Fruit fly (Drosophila melanogaster) whole organism, prepupa: Measurements from ENCODE around the gene HP5.

Experiments used
- Blimp-1 ChIP-seq: fragments of 200-800 bp; sonication (Bioruptor generic); optimal IDR thresholded peaks from 3 replicates; lab custom pipeline; 2017; ENCODE audit warnings: missing biosample characterization, missing genetic modification characterization, mild to moderate bottlenecking, moderate library complexity, missing genetic modification reagents
- CG10631 ChIP-seq: fragments of 200-800 bp; sonication (Bioruptor generic); optimal IDR thresholded peaks from 2 replicates; lab custom pipeline; 2016; ENCODE audit warnings: missing biosample characterization, missing genetic modification characterization
- CG11294 ChIP-seq: fragments of 200-800 bp; sonication (Bioruptor generic); IDR thresholded peaks from 2 replicates; pipeline ENCODE4 v1.3.6; 2022; ENCODE audit warnings: missing biosample characterization, missing genetic modification characterization
- CG11902 ChIP-seq: fragments of 200-800 bp; sonication (Bioruptor generic); optimal IDR thresholded peaks from 3 replicates; lab custom pipeline; 2016; ENCODE audit warnings: missing biosample characterization, missing genetic modification characterization
- CG15336 ChIP-seq: fragments of 200-800 bp; sonication (Bioruptor generic); IDR thresholded peaks from 2 replicates; pipeline ENCODE4 v1.3.6; 2022; ENCODE audit warnings: missing biosample characterization, missing genetic modification characterization
- CG1621 ChIP-seq: fragments of 200-800 bp; sonication (Bioruptor generic); optimal IDR thresholded peaks from 3 replicates; lab custom pipeline; 2018; ENCODE audit warnings: missing biosample characterization, mild to moderate bottlenecking, missing genetic modification characterization
- CG32006 ChIP-seq: fragments of 200-800 bp; sonication (Bioruptor generic); optimal IDR thresholded peaks from 3 replicates; lab custom pipeline; 2017; ENCODE audit warnings: missing biosample characterization, mild to moderate bottlenecking, missing genetic modification characterization
- CG34406 ChIP-seq: fragments of 200-800 bp; sonication (Bioruptor generic); optimal IDR thresholded peaks from 3 replicates; lab custom pipeline; 2016; ENCODE audit warnings: missing biosample characterization, missing genetic modification characterization
- CG3919 ChIP-seq: fragments of 200-800 bp; sonication (Bioruptor generic); optimal IDR thresholded peaks from 3 replicates; lab custom pipeline; 2016; ENCODE audit warnings: missing biosample characterization, missing genetic modification characterization
- CG4318 ChIP-seq: fragments of 200-800 bp; sonication (Bioruptor generic); optimal IDR thresholded peaks from 3 replicates; lab custom pipeline; 2017; ENCODE audit warnings: missing biosample characterization, mild to moderate bottlenecking, missing genetic modification characterization
- CG6163 ChIP-seq: fragments of 200-800 bp; sonication (Bioruptor generic); IDR thresholded peaks from 3 replicates; pipeline ENCODE4 v1.3.6; 2022; ENCODE audit warnings: missing biosample characterization, missing genetic modification characterization
- CG6276 ChIP-seq: fragments of 200-800 bp; sonication (Bioruptor generic); optimal IDR thresholded peaks from 2 replicates; lab custom pipeline; 2017; ENCODE audit warnings: missing biosample characterization, mild to moderate bottlenecking, missing genetic modification characterization
- CG6792 ChIP-seq: fragments of 200-800 bp; sonication (Bioruptor generic); optimal IDR thresholded peaks from 3 replicates; lab custom pipeline; 2016; ENCODE audit warnings: missing biosample characterization, missing genetic modification characterization
- CG6854 ChIP-seq: fragments of 200-800 bp; sonication (Bioruptor generic); optimal IDR thresholded peaks from 2 replicates; lab custom pipeline; 2017; ENCODE audit warnings: missing biosample characterization, mild to moderate bottlenecking, missing genetic modification characterization
- CG7368 ChIP-seq: fragments of 200-800 bp; sonication (Bioruptor generic); optimal IDR thresholded peaks from 3 replicates; lab custom pipeline; 2016; ENCODE audit warnings: missing biosample characterization, missing genetic modification characterization
- CG8119 ChIP-seq: fragments of 200-800 bp; sonication (Bioruptor generic); IDR thresholded peaks from 3 replicates; pipeline ENCODE4 v1.3.6; 2022; ENCODE audit warnings: missing biosample characterization, missing genetic modification characterization
- CG8319 ChIP-seq: fragments of 200-800 bp; sonication (Bioruptor generic); optimal IDR thresholded peaks from 3 replicates; lab custom pipeline; 2016; ENCODE audit warnings: missing biosample characterization, missing genetic modification characterization
- CG8632 ChIP-seq: fragments of 200-800 bp; sonication (Bioruptor generic); optimal IDR thresholded peaks from 3 replicates; lab custom pipeline; 2016; ENCODE audit warnings: missing biosample characterization, missing genetic modification characterization
- CG9139 ChIP-seq: fragments of 200-800 bp; sonication (Bioruptor generic); optimal IDR thresholded peaks from 3 replicates; lab custom pipeline; 2017; ENCODE audit warnings: missing biosample characterization, mild to moderate bottlenecking, missing genetic modification characterization
- Eip78C ChIP-seq: fragments of 200-800 bp; sonication (Bioruptor generic); peaks from one replicate; lab custom pipeline; 2016; ENCODE audit warnings: missing biosample characterization, missing genetic modification characterization
- Ets21C ChIP-seq: fragments of 200-800 bp; sonication (Bioruptor generic); optimal IDR thresholded peaks from 3 replicates; lab custom pipeline; 2016; ENCODE audit warnings: missing biosample characterization, missing genetic modification characterization
- Ets96B ChIP-seq: fragments of 200-800 bp; optimal IDR thresholded peaks from 2 replicates; lab custom pipeline; 2019; ENCODE audit warnings: missing biosample characterization, mild to moderate bottlenecking, missing genetic modification characterization, moderate library complexity
- Gug ChIP-seq: fragments of 200-800 bp; sonication (Bioruptor generic); IDR thresholded peaks from 2 replicates; pipeline ENCODE4 v1.3.6; 2022; ENCODE audit warnings: missing biosample characterization, missing genetic modification characterization
- Hr38 ChIP-seq: sonication (Bioruptor generic); optimal IDR thresholded peaks from 2 replicates; lab custom pipeline; 2016; ENCODE audit warnings: missing biosample characterization, missing genetic modification characterization
- Hr39 ChIP-seq: fragments of 200-800 bp; sonication (Bioruptor generic); optimal IDR thresholded peaks from 2 replicates; lab custom pipeline; 2016; ENCODE audit warnings: missing biosample characterization, missing genetic modification characterization
- Hr4 ChIP-seq: fragments of 200-800 bp; sonication (Bioruptor generic); optimal IDR thresholded peaks from 3 replicates; lab custom pipeline; 2016; ENCODE audit warnings: missing biosample characterization, missing genetic modification characterization
- Lpt ChIP-seq: fragments of 200-800 bp; sonication (Bioruptor generic); optimal IDR thresholded peaks from 3 replicates; lab custom pipeline; 2016; ENCODE audit warnings: missing biosample characterization, missing genetic modification characterization
- Met ChIP-seq: fragments of 200-800 bp; sonication (Bioruptor generic); optimal IDR thresholded peaks from 3 replicates; lab custom pipeline; 2016; ENCODE audit warnings: missing biosample characterization, missing genetic modification characterization
- OdsH ChIP-seq: fragments of 200-800 bp; sonication (Bioruptor generic); optimal IDR thresholded peaks from 3 replicates; lab custom pipeline; 2016; ENCODE audit warnings: missing biosample characterization, missing genetic modification characterization
- Smox ChIP-seq: fragments of 200-800 bp; sonication (Bioruptor generic); optimal IDR thresholded peaks from 3 replicates; lab custom pipeline; 2016; ENCODE audit warnings: missing biosample characterization, missing genetic modification characterization
- Sox15 ChIP-seq: fragments of 200-800 bp; sonication (Bioruptor generic); optimal IDR thresholded peaks from 3 replicates; lab custom pipeline; 2016; ENCODE audit warnings: missing biosample characterization, missing genetic modification characterization
- achi ChIP-seq: fragments of 200-800 bp; sonication (Bioruptor generic); optimal IDR thresholded peaks from 3 replicates; lab custom pipeline; 2016; ENCODE audit warnings: missing biosample characterization, missing genetic modification characterization
- acj6 ChIP-seq: fragments of 200-800 bp; sonication (Bioruptor generic); optimal IDR thresholded peaks from 3 replicates; lab custom pipeline; 2016; ENCODE audit warnings: missing biosample characterization, missing genetic modification characterization
- cyc ChIP-seq: fragments of 200-800 bp; sonication (Bioruptor generic); optimal IDR thresholded peaks from 3 replicates; lab custom pipeline; 2016; ENCODE audit warnings: missing biosample characterization, missing genetic modification characterization
- dac ChIP-seq: fragments of 200-800 bp; sonication (Bioruptor generic); optimal IDR thresholded peaks from 2 replicates; lab custom pipeline; 2017; ENCODE audit warnings: missing biosample characterization, mild to moderate bottlenecking, missing genetic modification characterization
- eg ChIP-seq: fragments of 200-800 bp; sonication (Bioruptor generic); IDR thresholded peaks from 3 replicates; pipeline ENCODE4 v1.3.6; 2022; ENCODE audit warnings: missing biosample characterization, missing genetic modification characterization
- esn ChIP-seq: fragments of 200-800 bp; sonication (Bioruptor generic); optimal IDR thresholded peaks from 2 replicates; lab custom pipeline; 2016; ENCODE audit warnings: missing biosample characterization, mild to moderate bottlenecking, missing genetic modification characterization, moderate library complexity
- fkh ChIP-seq: fragments of 200-800 bp; sonication (Bioruptor generic); optimal IDR thresholded peaks from 3 replicates; lab custom pipeline; 2017; ENCODE audit warnings: missing biosample characterization, mild to moderate bottlenecking, missing genetic modification characterization, moderate library complexity
- lz ChIP-seq: fragments of 200-800 bp; sonication (Bioruptor generic); optimal IDR thresholded peaks from 3 replicates; lab custom pipeline; 2016; ENCODE audit warnings: missing biosample characterization, missing genetic modification characterization
- net ChIP-seq: fragments of 200-800 bp; sonication (Bioruptor generic); optimal IDR thresholded peaks from 3 replicates; lab custom pipeline; 2016; ENCODE audit warnings: missing biosample characterization, missing genetic modification characterization
- pdm3 ChIP-seq: fragments of 200-800 bp; sonication (Bioruptor generic); optimal IDR thresholded peaks from 3 replicates; lab custom pipeline; 2016; ENCODE audit warnings: missing biosample characterization, missing genetic modification characterization
- salr ChIP-seq, 2 experiments: fragments of 200-800 bp; sonication (Bioruptor generic); optimal IDR thresholded peaks; 3 replicates each; lab custom pipeline; 2016 to 2018; ENCODE audit warnings: missing biosample characterization in 2 of 2, missing genetic modification characterization in 2 of 2, mild to moderate bottlenecking in 1 of 2
- spab ChIP-seq: fragments of 200-800 bp; sonication (Bioruptor generic); optimal IDR thresholded peaks from 2 replicates; lab custom pipeline; 2017; ENCODE audit warnings: missing biosample characterization, mild to moderate bottlenecking, missing genetic modification characterization, missing genetic modification reagents
- svp ChIP-seq: fragments of 200-800 bp; sonication (Bioruptor generic); peaks from one replicate; lab custom pipeline; 2016; ENCODE audit warnings: missing biosample characterization, missing genetic modification characterization
- topi ChIP-seq: fragments of 200-800 bp; sonication (Bioruptor generic); optimal IDR thresholded peaks from 3 replicates; lab custom pipeline; 2016; ENCODE audit warnings: missing biosample characterization, missing genetic modification characterization
- vri ChIP-seq: fragments of 200-800 bp; sonication (Bioruptor generic); optimal IDR thresholded peaks from 3 replicates; lab custom pipeline; 2016; ENCODE audit warnings: missing biosample characterization, mild to moderate bottlenecking, missing genetic modification characterization

The HP5 gene

DNA sequence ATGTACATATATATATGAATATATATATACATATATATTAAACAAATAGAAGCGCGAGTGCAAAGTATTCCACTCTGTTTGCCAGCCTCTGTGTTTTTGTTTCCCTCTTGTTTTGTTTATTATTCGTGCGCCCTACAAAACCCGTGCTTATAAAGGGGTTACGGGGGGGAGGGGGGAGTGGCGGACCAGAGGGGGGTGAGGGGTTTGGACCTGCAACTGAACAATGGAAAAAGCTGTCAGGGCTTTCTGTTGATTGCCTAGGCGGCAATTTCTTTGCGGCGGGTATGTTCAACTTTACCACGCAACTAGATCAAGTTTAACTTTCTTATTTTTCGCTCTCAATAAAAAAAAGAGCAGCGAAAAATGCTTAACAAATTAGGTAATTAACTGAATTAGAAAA, 15.3 kb upstream of the HP5 start:
- TF ChIP-seq topi (no peak), dac (GFP tag; lab: Kevin White, UChicago) (no peak), CG3919 (no peak), CG6276 (GFP tag; lab: Kevin White, UChicago) (no peak), fkh (peak; percentile 85)
- TF ChIP-seq, all 60 proteins: peak for 1

DNA sequence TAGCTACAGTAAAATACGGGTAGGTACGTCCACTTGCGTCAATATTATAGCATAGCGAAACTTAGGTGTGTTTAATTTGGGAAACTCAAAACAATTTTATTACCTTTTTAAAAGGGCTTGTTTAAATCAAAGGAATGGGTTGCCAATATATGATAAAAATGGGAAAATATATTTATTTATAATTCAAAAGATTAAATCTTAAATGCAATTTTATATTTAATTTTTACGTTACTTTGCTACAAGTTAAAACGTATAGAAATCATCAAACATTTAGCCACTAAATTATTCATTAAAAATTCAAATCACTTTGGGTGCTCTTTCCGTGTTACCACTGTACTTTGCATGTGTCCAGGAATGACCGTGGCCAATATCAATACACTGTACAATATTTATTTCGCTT, 13.6 kb upstream of the HP5 start:
- 0 out of 2 replicates have a peak, but pooled peaks have one; percentile 15 for TF ChIP-seq CG15336 (GFP tag; lab: Robert Waterston, UW)
- TF ChIP-seq eg (GFP tag; lab: Robert Waterston, UW) = no peak
- no peak for TF ChIP-seq Gug
- TF ChIP-seq achi (GFP tag; lab: Kevin White, UChicago) = no peak
- no peak for TF ChIP-seq net (GFP tag; lab: Kevin White, UChicago)
- TF ChIP-seq Lpt (GFP tag; lab: Kevin White, UChicago) = no peak
- TF ChIP-seq CG1621 = no peak
- peak; percentile 50 for TF ChIP-seq svp
- no peak for TF ChIP-seq Ets96B (tag; lab: Kevin White, UChicago)
- no peak for TF ChIP-seq Hr39
- peak; percentile 5 for TF ChIP-seq acj6
- peak; percentile 9 for TF ChIP-seq Smox (GFP tag; lab: Kevin White, UChicago)
- no peak for TF ChIP-seq CG8319 (GFP tag; lab: Kevin White, UChicago)
- peak; percentile 71 for TF ChIP-seq Eip78C (GFP tag; lab: Kevin White, UChicago)
- no peak for TF ChIP-seq Sox15 (GFP tag; lab: Kevin White, UChicago)
- TF ChIP-seq CG4318 = no peak
- TF ChIP-seq CG9139 (GFP tag; lab: Kevin White, UChicago) = no peak
- no peak for TF ChIP-seq CG6792 (GFP tag; lab: Kevin White, UChicago)
- no peak for TF ChIP-seq CG6854
- peak; percentile 44 for TF ChIP-seq CG8632
- TF ChIP-seq CG10631 = no peak
- peak; percentile 33 for TF ChIP-seq Met
- no peak for TF ChIP-seq spab (GFP tag; lab: Kevin White, UChicago)
- peak; percentile 29 for TF ChIP-seq esn (GFP tag; lab: Kevin White, UChicago)
- TF ChIP-seq, all 60 proteins: peak for 8

DNA sequence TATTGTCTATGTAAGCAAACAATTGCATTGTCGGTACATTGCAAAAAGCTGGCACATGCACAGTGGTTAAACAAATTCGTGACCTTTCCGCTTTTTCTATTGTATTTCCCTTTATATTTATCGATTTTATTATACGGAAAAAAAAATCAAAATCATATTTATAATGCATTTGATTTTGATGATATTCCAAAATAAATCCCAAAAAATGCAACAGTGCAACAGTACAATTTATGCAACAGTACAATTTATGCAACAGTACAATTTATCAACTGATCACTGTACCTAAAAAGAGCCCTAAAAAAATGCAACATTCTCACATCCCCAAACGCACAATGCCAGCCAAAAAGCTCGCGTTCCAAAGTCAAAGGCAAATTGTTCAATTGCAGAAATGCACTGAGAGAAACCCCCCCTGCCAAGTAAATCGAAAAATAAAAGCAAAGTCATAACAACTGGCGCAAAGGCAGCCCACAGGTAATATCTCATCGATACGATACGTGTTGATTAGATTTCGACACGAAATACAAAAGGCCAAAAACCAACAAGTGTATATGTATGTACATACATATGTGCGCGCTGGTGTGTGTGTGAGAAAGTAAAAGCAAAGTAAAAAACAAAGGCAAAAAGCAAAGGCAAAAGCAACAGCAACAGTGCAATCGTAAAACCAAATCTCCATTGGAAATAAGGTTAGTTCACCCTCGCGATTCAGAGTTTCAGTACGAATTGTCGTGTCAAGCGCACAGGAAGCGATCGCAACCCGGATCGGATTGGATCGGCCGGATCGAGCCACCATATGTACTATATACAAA, 12.6 kb upstream of the HP5 start, which contains the start of gene Sk1:
Sk1 (plus strand) TSS at position 711 of the 806 bp plus-strand sequence.
- peak; percentile 46 for TF ChIP-seq Eip78C (GFP tag; lab: Kevin White, UChicago)
- peak; percentile 33 for TF ChIP-seq topi
- TF ChIP-seq CG7368 (GFP tag; lab: Kevin White, UChicago) = no peak
- TF ChIP-seq fkh = no peak
- TF ChIP-seq CG8119 (GFP tag; lab: Robert Waterston, UW) = 0 out of 3 replicates have a peak, but pooled peaks have one; percentile 27
- TF ChIP-seq salr (GFP tag; optimal IDR thresholded peaks at IDR 0.05; lab: Kevin White, UChicago) = no peak
- no peak for TF ChIP-seq Hr38
- peak; percentile 44 for TF ChIP-seq cyc (GFP tag; lab: Kevin White, UChicago)
- peak; percentile 45 for TF ChIP-seq Met
- TF ChIP-seq lz = peak; percentile 40
- peak; percentile 74 for TF ChIP-seq svp
- TF ChIP-seq Smox (GFP tag; lab: Kevin White, UChicago) = peak; percentile 26
- TF ChIP-seq CG6163 (GFP tag; lab: Robert Waterston, UW) = peak; percentile 55; the same call in 1 of the 3 replicates
- TF ChIP-seq Hr39 = peak; percentile 28
- peak; percentile 9 for TF ChIP-seq CG8632
- peak; percentile 5 for TF ChIP-seq Blimp-1
- TF ChIP-seq CG32006 (GFP tag; lab: Kevin White, UChicago) = peak; percentile 27
- TF ChIP-seq Ets21C (GFP tag; lab: Kevin White, UChicago) = no peak
- peak; percentile 27 for TF ChIP-seq Hr4 (GFP tag; lab: Kevin White, UChicago)
- no peak for TF ChIP-seq CG11902 (GFP tag; lab: Kevin White, UChicago)
- TF ChIP-seq vri = peak; percentile 74
- TF ChIP-seq Lpt (GFP tag; lab: Kevin White, UChicago) = peak; percentile 16
- TF ChIP-seq CG11294 (GFP tag; lab: Robert Waterston, UW) = 0 out of 2 replicates have a peak, but pooled peaks have one; percentile 21
- peak; percentile 14 for TF ChIP-seq OdsH (GFP tag; lab: Kevin White, UChicago)
- peak; percentile 12 for TF ChIP-seq pdm3 (GFP tag; lab: Kevin White, UChicago)
- peak; percentile 35 for TF ChIP-seq net (GFP tag; lab: Kevin White, UChicago)
- TF ChIP-seq CG9139 (GFP tag; lab: Kevin White, UChicago) = no peak
- peak; percentile 35; the same call in 1 of the 2 replicates for TF ChIP-seq CG15336 (GFP tag; lab: Robert Waterston, UW)
- no peak for TF ChIP-seq CG6276 (GFP tag; lab: Kevin White, UChicago)
- TF ChIP-seq acj6 = peak; percentile 7
- TF ChIP-seq CG34406 (GFP tag; lab: Kevin White, UChicago) = peak; percentile 37
- TF ChIP-seq esn (GFP tag; lab: Kevin White, UChicago) = peak; percentile 33
